Worm (Caenorhabditis elegans): ENCODE measurements around the gene acbp-6.

The acbp-6 gene

ce11 chrII:11972266-11972665 is 1.3 kb downstream of the acbp-6 start:
- TF ChIP-seq tbx-2 (tag; optimal IDR thresholded peaks at IDR 0.05) (no peak), tbx-7 (tag; optimal IDR thresholded peaks at IDR 0.05) (no peak), ceh-45 (GFP tag; IDR thresholded peaks at IDR 0.05) (no peak), unc-3 (GFP tag; conservative IDR thresholded peaks at IDR 0.05) (no peak), unc-3 (tag; optimal IDR thresholded peaks at IDR 0.05) (no peak), ceh-22 (tag; optimal IDR thresholded peaks at IDR 0.05) (no peak), ref-2 (tag; optimal IDR thresholded peaks at IDR 0.05) (no peak), pqm-1 (tag; optimal IDR thresholded peaks at IDR 0.05) (no peak), eyg-1 (tag; optimal IDR thresholded peaks at IDR 0.05) (no peak), ttx-3 (tag; optimal IDR thresholded peaks at IDR 0.05) (no peak), che-1 (tag; optimal IDR thresholded peaks at IDR 0.05) (no peak), syd-9 (tag; optimal IDR thresholded peaks at IDR 0.05) (no peak), ceh-14 (tag; optimal IDR thresholded peaks at IDR 0.05) (no peak), sox-4 (tag; optimal IDR thresholded peaks at IDR 0.05) (no peak), odd-2 (tag; optimal IDR thresholded peaks at IDR 0.05) (no peak), pat-9 (tag; optimal IDR thresholded peaks at IDR 0.05) (no peak), ceh-24 (tag; optimal IDR thresholded peaks at IDR 0.05) (no peak), sox-2 (GFP tag; IDR thresholded peaks at IDR 0.05) (no peak), hlh-13 (GFP tag; optimal IDR thresholded peaks at IDR 0.05) (no peak), F13H6.1 (tag; optimal IDR thresholded peaks at IDR 0.05) (no peak)

DNA sequence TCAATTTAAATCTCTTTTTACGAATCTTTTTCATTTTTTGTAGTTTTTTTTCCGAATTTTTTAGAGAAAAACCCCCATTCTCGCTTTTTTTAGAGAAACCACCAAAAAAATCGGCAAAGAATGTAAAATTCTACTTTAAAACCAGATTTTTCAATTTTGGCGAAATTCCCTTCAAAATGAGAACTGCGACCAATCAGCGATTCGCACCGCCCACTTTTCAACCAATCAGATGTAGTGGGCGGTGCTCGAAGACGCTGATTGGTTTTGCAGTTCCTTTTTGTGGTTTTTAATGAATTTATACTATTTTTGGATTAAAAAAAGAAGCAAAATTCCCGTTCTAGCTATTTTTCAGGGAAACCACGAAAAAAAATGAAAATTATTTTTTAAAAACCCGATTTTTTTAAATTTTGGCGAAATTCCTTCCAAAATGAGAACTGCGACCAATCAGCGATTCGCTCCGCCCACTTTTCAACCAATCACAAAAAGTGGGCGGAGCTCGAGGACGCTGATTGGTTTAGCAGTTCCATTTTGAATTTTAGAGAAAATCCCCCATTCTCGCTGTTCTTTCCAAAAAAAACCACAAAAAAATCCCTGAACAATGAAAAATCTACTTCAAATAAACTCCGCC is 2.4 kb downstream of the acbp-6 start:
- TF ChIP-seq fkh-6 (tag; optimal IDR thresholded peaks at IDR 0.05) (no peak), ttx-3 (tag; optimal IDR thresholded peaks at IDR 0.05) (no peak), nfya-1 (tag; optimal IDR thresholded peaks at IDR 0.05) (peak; percentile 70)

DNA sequence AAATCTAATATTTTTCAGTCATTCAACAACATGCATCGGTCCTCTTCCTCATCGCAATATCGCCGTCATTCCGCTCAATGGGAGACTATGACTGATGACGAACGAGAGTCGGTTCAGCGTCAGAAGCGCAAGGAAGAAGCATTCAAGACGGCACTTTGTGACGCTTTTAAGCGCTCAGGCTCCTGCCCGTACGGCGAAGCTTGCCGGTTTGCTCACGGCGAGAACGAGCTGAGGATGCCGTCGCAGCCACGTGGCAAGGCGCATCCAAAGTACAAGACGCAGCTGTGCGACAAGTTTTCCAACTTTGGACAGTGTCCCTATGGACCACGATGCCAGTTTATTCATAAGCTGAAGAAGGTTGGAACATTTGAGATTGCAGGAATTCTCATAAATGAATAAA is 4.5 kb downstream of the acbp-6 start:
- TF ChIP-seq sdc-2 (tag; optimal IDR thresholded peaks at IDR 0.05) (no peak), hlh-30 (tag; optimal IDR thresholded peaks at IDR 0.05; ENCODE audit: insufficient read depth) (no peak), pha-2 (tag; optimal IDR thresholded peaks at IDR 0.05) (no peak), ceh-22 (tag; optimal IDR thresholded peaks at IDR 0.05) (no peak), sox-2 (GFP tag; IDR thresholded peaks at IDR 0.05) (no peak), ttx-3 (tag; optimal IDR thresholded peaks at IDR 0.05) (no peak), eyg-1 (tag; optimal IDR thresholded peaks at IDR 0.05) (no peak), Y22D7AL.16 (tag; optimal IDR thresholded peaks at IDR 0.05) (no peak), pag-3 (tag; optimal IDR thresholded peaks at IDR 0.05; ENCODE audit: borderline replicate concordance) (no peak)

DNA sequence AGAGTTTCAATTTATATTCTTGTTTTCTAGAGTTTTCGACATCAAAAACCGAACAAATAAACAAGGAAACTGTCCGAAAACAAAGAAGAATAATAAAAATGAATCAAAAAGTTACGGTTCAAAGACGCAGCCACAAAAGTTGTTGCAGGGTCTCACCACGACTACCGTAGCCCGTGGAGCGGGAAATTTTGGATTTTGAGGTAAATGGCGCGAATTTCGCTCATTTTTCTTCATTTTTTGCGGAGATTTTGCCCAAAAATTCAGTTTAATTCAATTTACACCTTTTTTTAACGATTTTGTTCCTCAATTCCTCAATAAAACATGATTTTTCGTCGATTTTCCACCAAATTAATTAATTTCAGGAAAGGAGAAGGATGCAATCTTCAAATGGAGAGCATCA is 5.3 kb downstream of the acbp-6 start, which contains the start of gene mex-1:
TSS of gene mex-1 (plus strand) at position 363 of the 400 bp plus-strand sequence.
- TF ChIP-seq pha-2 (tag; optimal IDR thresholded peaks at IDR 0.05) (no peak), ceh-48 (tag; optimal IDR thresholded peaks at IDR 0.05) (no peak), hlh-8 (tag; optimal IDR thresholded peaks at IDR 0.05) (no peak), ama-1 (optimal IDR thresholded peaks at IDR 0.05) (no peak), fkh-6 (tag; optimal IDR thresholded peaks at IDR 0.05) (no peak), ets-4 (tag; optimal IDR thresholded peaks at IDR 0.05) (no peak), pax-1 (tag; optimal IDR thresholded peaks at IDR 0.05) (no peak), ceh-2 (tag; optimal IDR thresholded peaks at IDR 0.05) (no peak)

- TF ChIP-seq syd-9 (tag; optimal IDR thresholded peaks at IDR 0.05) (peak; percentile 91), nhr-232 (tag; optimal IDR thresholded peaks at IDR 0.05) (peak; percentile 27), ahr-1 (tag; optimal IDR thresholded peaks at IDR 0.05) (peak; percentile 95), tbx-2 (tag; optimal IDR thresholded peaks at IDR 0.05) (peak; percentile 99), unc-55 (GFP tag; optimal IDR thresholded peaks at IDR 0.05) (peak; percentile 75), hlh-15 (tag; optimal IDR thresholded peaks at IDR 0.05) (peak; percentile 76), sdc-2 (tag; optimal IDR thresholded peaks at IDR 0.05) (peak; percentile 74), ceh-9 (tag; optimal IDR thresholded peaks at IDR 0.05) (no peak), C08G9.2 (tag; optimal IDR thresholded peaks at IDR 0.05) (peak; percentile 99), ceh-19 (GFP tag; optimal IDR thresholded peaks at IDR 0.05) (peak; percentile 85), ceh-48 (tag; optimal IDR thresholded peaks at IDR 0.05) (peak; percentile 28), K09A11.1 (tag; optimal IDR thresholded peaks at IDR 0.05; ENCODE audit: insufficient read depth) (no peak), fax-1 (tag; optimal IDR thresholded peaks at IDR 0.05) (peak; percentile 96), hlh-30 (tag; optimal IDR thresholded peaks at IDR 0.05; ENCODE audit: insufficient read depth) (peak; percentile 99), ceh-30 (tag; optimal IDR thresholded peaks at IDR 0.05) (peak; percentile 65), ceh-22 (tag; optimal IDR thresholded peaks at IDR 0.05) (no peak), ceh-34 (tag; optimal IDR thresholded peaks at IDR 0.05) (peak; percentile 98)
Observed at ce11 chrII:11967507-11968127, 5.9 kb downstream of the acbp-6 start, which contains the start of gene W03C9.5. W03C9.5 (minus strand) TSS chrII:11967544.
